Fruit fly (Drosophila melanogaster) Kc167 (cell line): ENCODE results near the gene Chsy.

Source experiments
- Myc ChIP-seq: fragments of >200 bp; optimal IDR thresholded peaks from 2 replicates; lab custom pipeline; 2017; ENCODE audit warnings: missing external identifiers
- Sin3A ChIP-seq: fragments of >200 bp; optimal IDR thresholded peaks from 2 replicates; lab custom pipeline; 2018; ENCODE audit warnings: missing external identifiers
- insv ChIP-seq: fragments of >200 bp; optimal IDR thresholded peaks from 3 replicates; lab custom pipeline; 2018; ENCODE audit warnings: missing external identifiers
- psq ChIP-seq: fragments of >200 bp; optimal IDR thresholded peaks from 2 replicates; lab custom pipeline; 2017; ENCODE audit warnings: missing external identifiers

dm6 chrX:15602438-15602837 lies 9.1 kb upstream of the Chsy start:
- TF ChIP-seq psq (lab: Kevin White, UChicago) = no peak
- TF ChIP-seq Myc = no peak
- no peak for TF ChIP-seq Sin3A
- TF ChIP-seq insv (lab: Kevin White, UChicago) = no peak
